Worm (Caenorhabditis elegans) whole organism, L3 larva: ENCODE measurements around the gene cwp-4.
A peak's percentile ranks its signal among the peaks of the same experiment; 100 is the strongest.

Experiments used
- R02D3.7 ChIP-seq: fragments of 150-350 bp; optimal IDR thresholded peaks from 2 replicates; lab custom pipeline; 2014; ENCODE audit warnings: missing biosample characterization, missing genetic modification characterization
- aly-2 ChIP-seq: fragments of 150-350 bp; optimal IDR thresholded peaks from 2 replicates; lab custom pipeline; 2014; ENCODE audit warnings: missing biosample characterization, missing genetic modification characterization
- ama-1 ChIP-seq: fragments of 150-350 bp; optimal IDR thresholded peaks from 2 replicates; lab custom pipeline; 2018
- ceh-28 ChIP-seq: fragments of 150-350 bp; optimal IDR thresholded peaks from 2 replicates; lab custom pipeline; 2014; ENCODE audit warnings: missing biosample characterization, missing genetic modification reagents, missing genetic modification characterization
- ceh-82 ChIP-seq: fragments of 150-350 bp; optimal IDR thresholded peaks from 2 replicates; lab custom pipeline; 2014; ENCODE audit warnings: missing biosample characterization, missing genetic modification characterization
- ceh-9 ChIP-seq: sonication (generic microtip); optimal IDR thresholded peaks from 2 replicates; lab custom pipeline; 2018; ENCODE audit warnings: missing biosample characterization, missing genetic modification characterization
- daf-12 ChIP-seq: fragments of 150-350 bp; optimal IDR thresholded peaks from 2 replicates; lab custom pipeline; 2014; ENCODE audit warnings: missing biosample characterization, missing genetic modification reagents, missing genetic modification characterization
- egl-27 ChIP-seq: sonication (generic microtip); optimal IDR thresholded peaks from 4 replicates; lab custom pipeline; 2017; ENCODE audit warnings: missing biosample characterization, missing genetic modification reagents, missing genetic modification characterization
- egl-5 ChIP-seq: fragments of 150-350 bp; optimal IDR thresholded peaks from 2 replicates; lab custom pipeline; 2017; ENCODE audit warnings: missing biosample characterization, missing genetic modification reagents, missing genetic modification characterization, inconsistent platforms
- elt-1 ChIP-seq: fragments of 150-350 bp; optimal IDR thresholded peaks from 2 replicates; lab custom pipeline; 2014; ENCODE audit warnings: missing biosample characterization, missing genetic modification characterization
- elt-2 ChIP-seq: sonication (generic microtip); optimal IDR thresholded peaks from 2 replicates; lab custom pipeline; 2016; ENCODE audit warnings: missing genetic modification reagents, mild to moderate bottlenecking, missing genetic modification characterization, missing compliant biosample characterization
- fkh-10 ChIP-seq: sonication (generic microtip); optimal IDR thresholded peaks from 2 replicates; lab custom pipeline; 2017; ENCODE audit warnings: missing biosample characterization, missing genetic modification reagents, missing genetic modification characterization
- fkh-2 ChIP-seq: fragments of 150-350 bp; optimal IDR thresholded peaks from 2 replicates; lab custom pipeline; 2014; ENCODE audit warnings: missing biosample characterization, missing genetic modification reagents, missing genetic modification characterization
- fos-1 ChIP-seq: fragments of 150-350 bp; optimal IDR thresholded peaks from 2 replicates; lab custom pipeline; 2014; ENCODE audit warnings: missing biosample characterization, missing genetic modification characterization
- hmg-11 ChIP-seq: sonication (generic microtip); optimal IDR thresholded peaks from 2 replicates; lab custom pipeline; 2016; ENCODE audit warnings: missing genetic modification characterization, missing compliant biosample characterization
- jun-1 ChIP-seq: fragments of 150-350 bp; optimal IDR thresholded peaks from 2 replicates; lab custom pipeline; 2014; ENCODE audit warnings: missing biosample characterization, missing genetic modification reagents, missing genetic modification characterization
- lin-39 ChIP-seq: fragments of 150-350 bp; optimal IDR thresholded peaks from 2 replicates; lab custom pipeline; 2018; ENCODE audit warnings: missing biosample characterization, missing genetic modification reagents, missing genetic modification characterization
- mdl-1 ChIP-seq: fragments of 150-350 bp; optimal IDR thresholded peaks from 2 replicates; lab custom pipeline; 2014; ENCODE audit warnings: missing biosample characterization, missing genetic modification characterization
- mml-1 ChIP-seq: fragments of 150-350 bp; sonication (generic microtip); optimal IDR thresholded peaks from 3 replicates; lab custom pipeline; 2014; ENCODE audit warnings: missing biosample characterization, missing genetic modification characterization
- nhr-12 ChIP-seq: fragments of 150-350 bp; optimal IDR thresholded peaks from 2 replicates; lab custom pipeline; 2014; ENCODE audit warnings: missing biosample characterization, missing genetic modification characterization
- nhr-23 ChIP-seq: fragments of 150-350 bp; optimal IDR thresholded peaks from 2 replicates; lab custom pipeline; 2014; ENCODE audit warnings: missing biosample characterization, missing genetic modification reagents, missing genetic modification characterization
- nhr-237 ChIP-seq: fragments of 150-350 bp; optimal IDR thresholded peaks from 2 replicates; lab custom pipeline; 2014; ENCODE audit warnings: missing biosample characterization, missing genetic modification characterization
- nhr-25 ChIP-seq: sonication (generic microtip); optimal IDR thresholded peaks from 2 replicates; lab custom pipeline; 2017; ENCODE audit warnings: missing biosample characterization, missing genetic modification characterization
- nhr-28 ChIP-seq: fragments of 150-350 bp; optimal IDR thresholded peaks from 2 replicates; lab custom pipeline; 2014; ENCODE audit warnings: missing biosample characterization, missing genetic modification characterization
- nhr-43 ChIP-seq: sonication (generic microtip); optimal IDR thresholded peaks from 2 replicates; lab custom pipeline; 2016; ENCODE audit warnings: mild to moderate bottlenecking, missing genetic modification characterization, missing compliant biosample characterization; ENCODE audit not compliant: poor library complexity, severe bottlenecking
- nhr-67 ChIP-seq: fragments of 150-350 bp; optimal IDR thresholded peaks from 2 replicates; lab custom pipeline; 2014; ENCODE audit warnings: missing biosample characterization, missing genetic modification characterization
- nhr-76 ChIP-seq: fragments of 150-350 bp; sonication (generic microtip); optimal IDR thresholded peaks from 5 replicates; lab custom pipeline; 2014; ENCODE audit warnings: missing biosample characterization, missing genetic modification characterization
- nhr-77 ChIP-seq: fragments of 150-350 bp; optimal IDR thresholded peaks from 2 replicates; lab custom pipeline; 2014; ENCODE audit warnings: missing biosample characterization, missing genetic modification characterization
- pha-4 ChIP-seq: fragments of 150-350 bp; optimal IDR thresholded peaks from 2 replicates; lab custom pipeline; 2014; ENCODE audit warnings: missing biosample characterization, missing genetic modification reagents, missing genetic modification characterization
- pqm-1 ChIP-seq: fragments of 150-350 bp; optimal IDR thresholded peaks from 2 replicates; lab custom pipeline; 2017; ENCODE audit warnings: missing biosample characterization, missing genetic modification characterization, inconsistent platforms
- sea-2 ChIP-seq: fragments of 150-350 bp; sonication (generic microtip); optimal IDR thresholded peaks from 4 replicates; lab custom pipeline; 2014; ENCODE audit warnings: missing biosample characterization, missing genetic modification reagents, missing genetic modification characterization
- skn-1 ChIP-seq: fragments of 150-350 bp; optimal IDR thresholded peaks from 2 replicates; lab custom pipeline; 2014; ENCODE audit warnings: missing biosample characterization, missing genetic modification characterization
- tbx-2 ChIP-seq: sonication (generic microtip); optimal IDR thresholded peaks from 2 replicates; lab custom pipeline; 2016; ENCODE audit warnings: mild to moderate bottlenecking, missing genetic modification characterization, missing compliant biosample characterization
- unc-62 ChIP-seq: fragments of 150-350 bp; sonication (generic microtip); optimal IDR thresholded peaks from 4 replicates; lab custom pipeline; 2014; ENCODE audit warnings: missing biosample characterization, missing genetic modification reagents, missing genetic modification characterization
- ztf-4 ChIP-seq: fragments of 150-350 bp; optimal IDR thresholded peaks from 2 replicates; lab custom pipeline; 2014; ENCODE audit warnings: missing biosample characterization, missing genetic modification characterization

cwp-4 gene

DNA sequence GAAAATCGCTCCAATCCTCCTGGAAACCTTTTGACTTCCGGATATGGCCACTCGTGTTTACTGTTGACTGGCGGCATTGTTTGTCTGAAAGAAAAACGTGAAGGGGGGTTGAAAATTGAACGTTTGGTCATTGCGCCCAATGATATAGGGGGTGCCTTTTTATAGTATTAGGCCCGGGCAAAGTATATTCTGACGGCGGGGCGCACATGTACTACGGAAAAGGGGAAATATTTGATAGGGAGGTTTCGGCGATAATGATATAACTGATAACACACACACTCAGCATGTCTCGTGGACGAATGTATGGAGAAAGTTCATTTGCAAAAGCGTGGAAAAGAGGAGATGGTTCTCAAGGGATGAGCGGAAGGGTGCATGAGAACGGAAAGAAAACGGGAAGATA, 25.8 kb upstream of the cwp-4 start, which contains the start of gene cpt-4:
cpt-4 (minus strand) TSS at position 84 of the 400 bp plus-strand sequence.
- no peak for TF ChIP-seq ama-1 (lab: Kevin White, UChicago)
- peak; percentile 5 for TF ChIP-seq mdl-1
- TF ChIP-seq egl-27 (tag; lab: Kevin White, UChicago): no peak
- no peak for TF ChIP-seq nhr-12 (tag; lab: Kevin White, UChicago)
- TF ChIP-seq pqm-1 (tag; lab: Kevin White, UChicago): peak; percentile 83
- TF ChIP-seq elt-2: peak; percentile 95

DNA sequence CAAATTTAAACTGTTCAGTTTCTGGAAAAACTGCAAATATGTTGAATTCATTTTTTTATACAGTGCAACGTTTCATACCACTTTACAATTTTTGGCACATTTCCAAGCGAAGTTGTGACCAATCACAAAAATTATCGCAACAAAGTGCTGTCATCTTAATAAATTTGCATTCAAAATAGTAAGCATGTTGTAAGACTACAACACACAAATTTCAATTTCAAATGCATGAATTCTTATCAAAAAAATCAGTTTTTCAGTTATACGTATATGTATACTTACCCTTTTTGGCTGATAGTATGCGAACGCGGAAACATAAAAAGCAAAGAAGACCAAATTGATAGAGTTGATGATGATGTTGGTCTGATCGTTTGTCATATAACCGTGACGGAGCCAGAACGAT, 23.2 kb upstream of the cwp-4 start:
- TF ChIP-seq skn-1 (tag; lab: Kevin White, UChicago) (peak; percentile 38), hmg-11 (no peak), pha-4 (tag; lab: Kevin White, UChicago) (peak; percentile 28), pqm-1 (tag; lab: Kevin White, UChicago) (peak; percentile 86), jun-1 (tag; lab: Kevin White, UChicago) (peak; percentile 3), elt-2 (peak; percentile 88)

DNA sequence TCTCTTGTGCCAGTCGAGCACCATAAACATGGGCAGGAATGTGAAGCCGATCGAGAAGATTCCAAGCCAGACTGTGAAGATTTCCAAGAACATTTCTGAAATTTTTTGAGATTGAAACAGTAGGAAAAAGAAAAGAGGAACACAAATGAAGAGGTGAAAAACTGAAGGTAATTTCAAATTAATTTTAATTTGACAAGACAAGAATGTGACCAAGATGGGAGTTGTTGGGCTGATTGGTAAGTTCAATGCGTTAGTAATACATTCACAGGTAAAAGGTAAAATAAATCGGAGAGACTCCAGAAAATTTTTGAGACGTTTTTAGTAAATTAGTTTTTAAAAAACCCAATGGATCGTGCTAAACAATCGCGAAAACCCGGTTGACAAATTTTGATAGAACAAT, 22.7 kb upstream of the cwp-4 start, which contains the start of gene swt-7:
swt-7 (minus strand) TSS at position 101 of the 400 bp plus-strand sequence.
- no peak for TF ChIP-seq nhr-67 (tag; lab: Kevin White, UChicago)
- no peak for TF ChIP-seq nhr-25 (tag; lab: Kevin White, UChicago)
- no peak for TF ChIP-seq egl-5 (tag; lab: Kevin White, UChicago)
- TF ChIP-seq ceh-82 (tag; lab: Kevin White, UChicago): no peak
- no peak for TF ChIP-seq nhr-237 (tag; lab: Kevin White, UChicago)
- TF ChIP-seq ztf-4: no peak
- no peak for TF ChIP-seq aly-2 (tag; lab: Kevin White, UChicago)
- TF ChIP-seq nhr-23 (tag; lab: Kevin White, UChicago): no peak
- TF ChIP-seq mml-1 (tag; lab: Kevin White, UChicago): no peak
- TF ChIP-seq ceh-9 (tag; lab: Kevin White, UChicago): no peak

DNA sequence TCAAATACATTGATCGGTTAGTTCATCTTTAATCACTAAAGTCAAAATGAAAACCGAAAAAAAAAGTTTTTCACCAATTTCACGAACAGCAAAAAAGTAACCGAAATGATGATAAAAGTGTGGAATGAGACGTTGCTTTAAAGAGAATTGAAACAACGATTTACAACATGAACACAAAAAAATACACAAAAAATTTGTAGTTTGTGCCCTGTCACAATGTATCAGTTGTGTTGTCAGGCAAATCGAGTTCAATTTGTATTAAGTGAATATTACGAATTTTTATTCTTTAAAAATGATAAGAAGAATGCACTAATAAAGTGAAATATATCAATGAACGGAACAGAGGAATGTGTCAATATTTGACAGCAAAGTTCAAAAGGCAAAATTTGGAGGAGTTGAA, 21.7 kb upstream of the cwp-4 start:
- no peak for TF ChIP-seq fkh-2 (tag; lab: Kevin White, UChicago)
- TF ChIP-seq pha-4 (tag; lab: Kevin White, UChicago): no peak
- TF ChIP-seq elt-1 (tag; lab: Kevin White, UChicago): no peak
- TF ChIP-seq tbx-2: no peak
- no peak for TF ChIP-seq ceh-9 (tag; lab: Kevin White, UChicago)
- TF ChIP-seq fos-1: no peak
- peak; percentile 66 for TF ChIP-seq elt-2
- TF ChIP-seq fkh-10: no peak
- no peak for TF ChIP-seq sea-2

DNA sequence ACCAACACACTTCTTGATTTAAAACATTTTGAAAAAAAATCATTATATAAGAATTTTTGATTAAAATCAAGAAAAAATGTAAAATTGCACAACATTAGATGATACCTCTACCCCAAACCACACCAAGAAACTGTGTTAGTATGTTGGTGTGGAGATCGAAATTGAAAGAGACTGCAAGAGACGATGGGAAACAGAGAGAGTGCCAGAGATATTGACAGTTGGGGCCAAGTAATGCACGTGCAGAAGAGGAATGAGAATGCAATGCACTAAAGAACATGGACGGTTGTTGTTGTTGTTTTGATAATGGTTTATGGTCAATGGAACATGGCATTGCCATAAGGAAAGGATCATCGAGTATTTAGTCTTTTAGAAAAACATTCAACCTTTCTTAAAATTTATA, 21.3 kb upstream of the cwp-4 start:
- TF ChIP-seq unc-62 (GFP tag; lab: Kevin White, UChicago): no peak
- peak; percentile 58 for TF ChIP-seq mml-1 (tag; lab: Kevin White, UChicago)
- TF ChIP-seq mdl-1: peak; percentile 68
- TF ChIP-seq nhr-77 (tag; lab: Kevin White, UChicago): no peak
- peak; percentile 11 for TF ChIP-seq pha-4 (tag; lab: Kevin White, UChicago)
- TF ChIP-seq aly-2 (tag; lab: Kevin White, UChicago): no peak
- TF ChIP-seq ceh-28 (tag; lab: Kevin White, UChicago): no peak
- no peak for TF ChIP-seq ztf-4
- no peak for TF ChIP-seq fkh-10
- TF ChIP-seq elt-2: peak; percentile 48
- TF ChIP-seq pqm-1 (tag; lab: Kevin White, UChicago): peak; percentile 41
- no peak for TF ChIP-seq nhr-28 (tag; lab: Kevin White, UChicago)
- TF ChIP-seq nhr-76 (tag; lab: Kevin White, UChicago): no peak
- TF ChIP-seq R02D3.7 (tag; lab: Kevin White, UChicago): no peak
- TF ChIP-seq nhr-43: no peak
- no peak for TF ChIP-seq sea-2
- no peak for TF ChIP-seq daf-12 (tag; lab: Kevin White, UChicago)
- TF ChIP-seq lin-39 (tag; lab: Kevin White, UChicago): peak; percentile 0
- peak; percentile 42 for TF ChIP-seq nhr-23 (tag; lab: Kevin White, UChicago)
- no peak for TF ChIP-seq tbx-2
